Worm (Caenorhabditis elegans) whole organism, L3 larva: Measurements from ENCODE around the gene srx-34.

Experiments used
- aly-2 ChIP-seq: fragments of 150-350 bp; optimal IDR thresholded peaks from 2 replicates; lab custom pipeline; 2014; ENCODE audit warnings: missing biosample characterization, missing genetic modification characterization
- ceh-28 ChIP-seq: fragments of 150-350 bp; optimal IDR thresholded peaks from 2 replicates; lab custom pipeline; 2014; ENCODE audit warnings: missing biosample characterization, missing genetic modification reagents, missing genetic modification characterization
- fkh-2 ChIP-seq: fragments of 150-350 bp; optimal IDR thresholded peaks from 2 replicates; lab custom pipeline; 2014; ENCODE audit warnings: missing biosample characterization, missing genetic modification reagents, missing genetic modification characterization
- lin-15B ChIP-seq: fragments of 150-350 bp; optimal IDR thresholded peaks from 2 replicates; lab custom pipeline; 2014; ENCODE audit warnings: missing biosample characterization, missing genetic modification characterization
- mdl-1 ChIP-seq: fragments of 150-350 bp; optimal IDR thresholded peaks from 2 replicates; lab custom pipeline; 2014; ENCODE audit warnings: missing biosample characterization, missing genetic modification characterization
- nhr-11 ChIP-seq: fragments of 150-350 bp; optimal IDR thresholded peaks from 2 replicates; lab custom pipeline; 2014; ENCODE audit warnings: missing biosample characterization, missing genetic modification characterization
- nhr-12 ChIP-seq: fragments of 150-350 bp; optimal IDR thresholded peaks from 2 replicates; lab custom pipeline; 2014; ENCODE audit warnings: missing biosample characterization, missing genetic modification characterization
- nhr-23 ChIP-seq: fragments of 150-350 bp; optimal IDR thresholded peaks from 2 replicates; lab custom pipeline; 2014; ENCODE audit warnings: missing biosample characterization, missing genetic modification reagents, missing genetic modification characterization
- nhr-237 ChIP-seq: fragments of 150-350 bp; optimal IDR thresholded peaks from 2 replicates; lab custom pipeline; 2014; ENCODE audit warnings: missing biosample characterization, missing genetic modification characterization
- nhr-25 ChIP-seq: sonication (generic microtip); optimal IDR thresholded peaks from 2 replicates; lab custom pipeline; 2017; ENCODE audit warnings: missing biosample characterization, missing genetic modification characterization
- pha-4 ChIP-seq: fragments of 150-350 bp; optimal IDR thresholded peaks from 2 replicates; lab custom pipeline; 2014; ENCODE audit warnings: missing biosample characterization, missing genetic modification reagents, missing genetic modification characterization
- skn-1 ChIP-seq: fragments of 150-350 bp; optimal IDR thresholded peaks from 2 replicates; lab custom pipeline; 2014; ENCODE audit warnings: missing biosample characterization, missing genetic modification characterization
- ztf-4 ChIP-seq: fragments of 150-350 bp; optimal IDR thresholded peaks from 2 replicates; lab custom pipeline; 2014; ENCODE audit warnings: missing biosample characterization, missing genetic modification characterization

DNA sequence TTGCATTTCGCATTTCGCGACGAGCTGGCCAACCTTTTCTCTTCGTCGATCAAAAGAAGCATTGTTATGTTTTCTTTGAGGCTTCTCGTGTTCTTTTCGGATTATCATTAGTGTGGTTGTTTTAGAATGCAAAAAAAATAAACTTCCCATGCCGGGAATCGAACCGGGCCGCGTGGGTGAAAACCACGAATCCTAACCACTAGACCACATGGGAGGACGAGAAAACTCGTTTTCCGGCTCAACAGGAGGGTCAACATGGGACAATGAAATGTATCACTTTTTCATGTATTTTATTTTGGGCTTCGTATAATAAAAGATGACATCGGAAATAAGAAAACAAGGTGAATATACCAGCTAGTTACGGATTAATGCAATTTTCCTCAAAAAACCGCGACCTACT is 50.5 kb downstream of the srx-34 start:
- no peak for TF ChIP-seq nhr-12 (tag; lab: Kevin White, UChicago)
- TF ChIP-seq ztf-4 (tag; lab: Kevin White, UChicago), result no peak
- TF ChIP-seq pha-4 (tag; lab: Kevin White, UChicago), result no peak
- TF ChIP-seq lin-15B (tag; lab: Kevin White, UChicago), result no peak
- TF ChIP-seq aly-2, result no peak
- TF ChIP-seq mdl-1, result no peak
- no peak for TF ChIP-seq skn-1 (tag; lab: Kevin White, UChicago)
- no peak for TF ChIP-seq fkh-2 (tag; lab: Kevin White, UChicago)
- no peak for TF ChIP-seq nhr-11 (tag; lab: Kevin White, UChicago)
- no peak for TF ChIP-seq nhr-23
- TF ChIP-seq ceh-28 (tag; lab: Kevin White, UChicago), result no peak
- no peak for TF ChIP-seq nhr-25 (tag; lab: Kevin White, UChicago)
- no peak for TF ChIP-seq nhr-237
